Worm (Caenorhabditis elegans): Measurements from ENCODE around the gene act-4.

act-4 gene

DNA sequence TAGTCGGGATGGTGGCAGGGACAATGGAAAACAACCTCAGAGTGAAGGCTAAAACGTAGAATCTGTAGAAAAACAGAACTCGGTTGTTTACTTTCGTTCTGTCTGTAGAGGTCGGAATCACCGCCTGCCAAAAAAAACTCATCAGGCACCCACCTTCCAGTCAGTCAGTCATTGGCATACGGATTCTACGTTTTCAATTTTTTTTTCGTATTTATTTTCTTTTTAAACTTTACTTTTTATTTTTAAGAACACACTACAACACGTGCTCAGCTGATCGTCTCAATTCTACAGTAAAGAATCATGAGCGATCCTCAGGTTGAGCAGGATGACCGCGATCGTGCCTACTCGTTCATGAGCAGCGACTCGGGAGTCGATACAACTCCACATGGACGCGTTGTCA is 16.1 kb downstream of the act-4 start, which contains the start of gene lfi-1 (continued):
- no peak for TF ChIP-seq nfyb-1 (GFP tag; IDR thresholded peaks at IDR 0.05)
- TF ChIP-seq F37B4.10 (GFP tag; IDR thresholded peaks at IDR 0.05), result no peak
- TF ChIP-seq nhr-179 (tag; optimal IDR thresholded peaks at IDR 0.05), result no peak
- no peak for TF ChIP-seq ceh-40 (GFP tag; IDR thresholded peaks at IDR 0.05)

DNA sequence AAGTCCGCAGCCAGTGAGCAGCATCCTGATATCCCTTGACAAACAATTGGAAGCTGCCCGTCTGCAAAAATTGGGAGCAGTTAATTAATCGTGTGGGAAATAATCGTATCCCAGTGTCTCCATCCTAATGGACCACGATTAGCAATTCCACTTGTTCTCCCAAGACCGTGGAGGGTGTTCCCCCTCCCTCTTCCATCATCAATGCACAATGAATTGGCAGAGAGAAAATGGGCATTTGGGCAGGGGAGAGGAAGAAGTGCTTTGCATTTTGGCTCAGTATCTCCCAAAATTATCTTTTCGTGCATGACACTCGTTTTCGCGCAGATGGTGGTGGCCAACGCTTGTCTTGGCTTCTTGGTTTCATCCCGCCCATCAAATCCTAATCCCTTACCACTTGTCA is 17.7 kb downstream of the act-4 start:
- TF ChIP-seq ztf-6 (GFP tag; IDR thresholded peaks at IDR 0.05) (no peak), snpc-3.4 (tag; optimal IDR thresholded peaks at IDR 0.05) (no peak), ceh-40 (GFP tag; IDR thresholded peaks at IDR 0.05) (no peak), sptf-2 (GFP tag; optimal IDR thresholded peaks at IDR 0.05) (no peak), lin-54 (GFP tag; optimal IDR thresholded peaks at IDR 0.05) (no peak), rpc-1 (optimal IDR thresholded peaks at IDR 0.05) (no peak), rpc-1 (tag; optimal IDR thresholded peaks at IDR 0.05) (no peak), ets-4 (GFP tag; optimal IDR thresholded peaks at IDR 0.05) (no peak), T07F8.4 (tag; optimal IDR thresholded peaks at IDR 0.05) (no peak), C17E4.6 (GFP tag; IDR thresholded peaks at IDR 0.05) (no peak), cebp-1 (GFP tag; IDR thresholded peaks at IDR 0.05) (no peak), cebp-1 (tag; optimal IDR thresholded peaks at IDR 0.05) (no peak), mel-28 (tag; optimal IDR thresholded peaks at IDR 0.05; ENCODE audit: borderline replicate concordance) (no peak)

DNA sequence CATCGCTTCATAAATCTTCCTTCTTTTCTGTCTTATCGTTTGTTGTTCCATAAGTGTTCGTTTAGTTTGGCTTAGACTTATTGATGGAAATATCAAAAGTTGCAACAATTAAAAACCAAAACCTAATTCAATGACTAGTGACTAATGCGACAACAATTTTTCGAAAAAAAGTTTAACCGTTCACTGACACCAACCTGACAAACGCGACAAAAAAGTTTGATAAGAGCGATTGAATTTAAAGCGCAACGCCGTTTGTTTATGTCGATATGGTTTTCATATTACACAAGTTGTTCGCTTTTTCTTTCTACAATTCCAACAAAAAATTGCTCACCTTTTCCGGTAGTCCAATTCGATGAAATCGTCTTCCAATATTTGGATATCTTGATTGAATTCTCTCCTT is 18.6 kb downstream of the act-4 start:
- TF ChIP-seq nhr-80 (tag; optimal IDR thresholded peaks at IDR 0.05), result peak; percentile 64
- TF ChIP-seq F37B4.10 (GFP tag; IDR thresholded peaks at IDR 0.05), result no peak

DNA sequence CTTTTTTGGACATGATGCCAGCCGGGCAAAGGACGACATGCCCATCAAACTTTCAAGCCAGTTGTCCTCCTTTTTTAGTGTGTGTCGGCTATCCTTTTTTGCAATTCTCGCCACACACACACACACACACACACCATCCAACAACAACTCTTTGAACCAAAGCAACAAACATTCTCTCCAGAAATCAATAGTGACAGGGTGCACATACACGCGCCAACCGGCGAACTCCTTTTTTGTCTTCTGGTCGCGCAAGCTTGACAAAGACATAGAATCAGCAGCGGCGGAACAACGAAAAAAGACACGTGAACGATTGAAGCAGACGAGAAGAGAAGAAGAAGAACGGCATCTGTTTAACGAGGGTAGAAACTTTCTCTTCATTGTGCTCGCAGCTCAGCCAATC is 20.6 kb downstream of the act-4 start:
- TF ChIP-seq attf-6 (GFP tag; IDR thresholded peaks at IDR 0.05) (no peak), hmg-1.2 (GFP tag; IDR thresholded peaks at IDR 0.05) (peak; percentile 17; the same call in 1 of the 2 replicates), F55B11.4 (tag; optimal IDR thresholded peaks at IDR 0.05; ENCODE audit: borderline replicate concordance, insufficient read depth) (no peak), cebp-1 (GFP tag; IDR thresholded peaks at IDR 0.05) (no peak), cebp-1 (tag; optimal IDR thresholded peaks at IDR 0.05) (peak; percentile 14), zfh-2 (GFP tag; conservative IDR thresholded peaks at IDR 0.05) (0 out of 2 replicates have a peak, but pooled peaks have one; percentile 22)

DNA sequence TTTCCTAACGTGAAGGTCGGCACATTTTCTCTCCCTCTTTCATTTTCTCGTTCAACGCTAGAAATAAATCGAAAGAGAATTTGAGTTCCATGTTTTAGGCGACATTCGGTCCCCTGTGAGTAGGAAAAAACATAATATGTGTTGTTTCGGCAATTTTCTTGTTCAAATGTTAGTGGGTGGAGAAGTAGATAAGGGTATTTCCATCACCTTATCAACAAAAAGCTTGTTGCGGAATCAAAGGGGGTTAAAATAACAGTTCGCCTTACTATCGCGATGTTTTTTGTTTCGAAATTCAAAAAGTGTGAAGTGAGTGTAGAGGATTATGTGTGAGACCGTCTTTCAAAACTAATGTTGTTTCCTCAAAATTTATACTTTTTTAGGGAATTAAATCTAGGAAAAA is 21.2 kb downstream of the act-4 start:
- TF ChIP-seq nhr-80 (tag; optimal IDR thresholded peaks at IDR 0.05) (peak; percentile 26), ceh-79 (tag; optimal IDR thresholded peaks at IDR 0.05) (no peak), B0019.2 (GFP tag; conservative IDR thresholded peaks at IDR 0.05) (no peak)

DNA sequence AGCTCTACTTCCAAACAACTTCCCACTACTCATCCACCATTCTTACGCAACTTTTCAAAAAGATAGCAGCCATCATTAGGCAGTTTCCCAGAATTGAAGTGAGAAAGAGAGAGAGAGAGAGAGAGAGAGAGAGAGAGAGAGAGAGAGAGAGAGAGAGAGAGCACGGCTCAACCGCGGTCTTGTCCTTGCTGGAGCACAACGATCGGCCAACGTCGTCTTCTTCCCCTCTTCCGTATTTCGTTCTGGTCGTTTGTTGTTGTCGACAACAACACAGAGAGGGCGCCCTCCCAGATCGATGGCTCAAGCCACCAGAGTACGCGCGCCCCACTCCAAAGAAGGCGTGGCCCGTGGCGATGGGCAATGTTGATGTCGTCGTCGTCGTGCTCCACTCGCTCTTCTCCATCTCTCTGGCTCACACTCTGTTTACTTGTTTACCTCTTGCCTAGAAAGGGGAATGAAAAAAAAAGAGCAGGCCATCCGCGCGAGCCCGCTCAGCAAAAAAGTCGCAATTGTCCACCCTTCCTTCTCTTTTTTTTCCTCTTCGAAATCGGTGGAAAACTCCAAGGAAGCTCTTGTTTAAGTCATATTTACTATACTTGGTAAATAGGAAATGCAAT is 21.7 kb downstream of the act-4 start:
- TF ChIP-seq B0261.1 (tag; optimal IDR thresholded peaks at IDR 0.05) (no peak), F57A8.1 (GFP tag; optimal IDR thresholded peaks at IDR 0.05) (no peak), hsf-1 (GFP tag; IDR thresholded peaks at IDR 0.05) (no peak), chd-7 (tag; optimal IDR thresholded peaks at IDR 0.05) (peak; percentile 40), nfyb-1 (GFP tag; IDR thresholded peaks at IDR 0.05) (peak; percentile 46; the same call in 1 of the 2 replicates), ceh-27 (GFP tag; optimal IDR thresholded peaks at IDR 0.05) (peak; percentile 54), mcd-1 (GFP tag; IDR thresholded peaks at IDR 0.05) (peak; percentile 19; the same call in 1 of the 2 replicates), Y79H2A.3 (GFP tag; conservative IDR thresholded peaks at IDR 0.05) (no peak), K11D2.4 (GFP tag; IDR thresholded peaks at IDR 0.05) (peak; percentile 59; the same call in 1 of the 2 replicates), ztf-18 (tag; optimal IDR thresholded peaks at IDR 0.05) (no peak), cebp-1 (GFP tag; IDR thresholded peaks at IDR 0.05) (no peak), cebp-1 (tag; optimal IDR thresholded peaks at IDR 0.05) (peak; percentile 47), ekl-4 (GFP tag; IDR thresholded peaks at IDR 0.05) (peak; percentile 44; the same call in 1 of the 2 replicates), lin-40 (tag; optimal IDR thresholded peaks at IDR 0.05) (peak; percentile 22), K12H6.12 (tag; optimal IDR thresholded peaks at IDR 0.05) (peak; percentile 62), repo-1 (tag; optimal IDR thresholded peaks at IDR 0.05) (no peak), F49E8.2 (tag; optimal IDR thresholded peaks at IDR 0.05; ENCODE audit: insufficient read depth) (no peak), dox-1 (GFP tag; IDR thresholded peaks at IDR 0.05) (no peak), egrh-3 (GFP tag; IDR thresholded peaks at IDR 0.05) (0 out of 2 replicates have a peak, but pooled peaks have one; percentile 13), tbp1 (GFP tag; optimal IDR thresholded peaks at IDR 0.05) (no peak), attf-6 (GFP tag; IDR thresholded peaks at IDR 0.05) (no peak)
